Worm (Caenorhabditis elegans) whole organism, L4 larva: ENCODE results near the gene M04B2.2.
A peak's percentile ranks its signal among the peaks of the same experiment; 100 is the strongest.

Source experiments
- F26F4.8 ChIP-seq: fragments of 200-800 bp; sonication (Bioruptor generic); conservative IDR thresholded peaks from 2 replicates; pipeline ENCODE4 v1.3.6; 2022; ENCODE audit warnings: missing genetic modification characterization, missing compliant biosample characterization
- F37D6.2 ChIP-seq: sonication (generic microtip); optimal IDR thresholded peaks from 2 replicates; lab custom pipeline; 2016; ENCODE audit warnings: mild to moderate bottlenecking, missing genetic modification characterization, missing compliant biosample characterization
- F44E2.7 ChIP-seq: fragments of 200-800 bp; sonication (Bioruptor generic); IDR thresholded peaks from 2 replicates; pipeline ENCODE4 v2.1.2; 2022; ENCODE audit warnings: missing genetic modification characterization, missing compliant biosample characterization
- R02D3.7 ChIP-seq: fragments of 150-350 bp; sonication (generic microtip); optimal IDR thresholded peaks from 3 replicates; lab custom pipeline; 2014; ENCODE audit warnings: missing biosample characterization, missing genetic modification characterization
- T20F7.1 ChIP-seq: fragments of 200-800 bp; sonication (Bioruptor generic); optimal IDR thresholded peaks from 2 replicates; lab custom pipeline; 2018; ENCODE audit warnings: mild to moderate bottlenecking, missing genetic modification characterization, missing compliant biosample characterization
- ZK546.5 ChIP-seq, 2 experiments: sonication (generic microtip); optimal IDR thresholded peaks; 2 replicates each; lab custom pipeline; 2017; ENCODE audit warnings: missing biosample characterization in 2 of 2, missing genetic modification characterization in 2 of 2
- aha-1 ChIP-seq: fragments of 150-350 bp; peaks from one replicate; lab custom pipeline; 2014; ENCODE audit warnings: missing biosample characterization, missing genetic modification characterization
- attf-4 ChIP-seq: sonication (generic microtip); optimal IDR thresholded peaks from 3 replicates; lab custom pipeline; 2017; ENCODE audit warnings: missing biosample characterization, missing genetic modification characterization
- ceh-20 ChIP-seq: fragments of 200-800 bp; sonication (Bioruptor generic); IDR thresholded peaks from 2 replicates; pipeline ENCODE4 v1.3.6; 2022; ENCODE audit warnings: missing genetic modification reagents, missing genetic modification characterization, missing compliant biosample characterization
- ceh-28 ChIP-seq: fragments of 150-350 bp; optimal IDR thresholded peaks from 2 replicates; lab custom pipeline; 2014; ENCODE audit warnings: missing biosample characterization, missing genetic modification reagents, missing genetic modification characterization
- ceh-32 ChIP-seq: sonication (generic microtip); optimal IDR thresholded peaks from 2 replicates; lab custom pipeline; 2016; ENCODE audit warnings: mild to moderate bottlenecking, missing genetic modification characterization, missing compliant biosample characterization; ENCODE audit not compliant: poor library complexity
- ceh-44 ChIP-seq: fragments of 200-800 bp; sonication (Bioruptor generic); IDR thresholded peaks from 2 replicates; pipeline ENCODE4 v1.3.6; 2022; ENCODE audit warnings: missing genetic modification reagents, missing genetic modification characterization, missing compliant biosample characterization
- ceh-62 ChIP-seq: sonication (generic microtip); optimal IDR thresholded peaks from 2 replicates; lab custom pipeline; 2017; ENCODE audit warnings: missing biosample characterization, missing genetic modification characterization
- cey-2 ChIP-seq: sonication (generic microtip); optimal IDR thresholded peaks from 3 replicates; lab custom pipeline; 2017; ENCODE audit warnings: missing genetic modification characterization, mild to moderate bottlenecking, missing compliant biosample characterization, antibody characterized with exemption, borderline replicate concordance; ENCODE audit not compliant: insufficient read depth
- ctbp-1 ChIP-seq: fragments of 200-800 bp; sonication (Bioruptor generic); IDR thresholded peaks from 2 replicates; pipeline ENCODE4 v1.3.6; 2022; ENCODE audit warnings: missing genetic modification reagents, missing genetic modification characterization, missing compliant biosample characterization
- daf-12 ChIP-seq: fragments of 150-350 bp; optimal IDR thresholded peaks from 2 replicates; lab custom pipeline; 2014; ENCODE audit warnings: missing biosample characterization, missing genetic modification reagents, missing genetic modification characterization
- daf-8 ChIP-seq: fragments of 200-800 bp; sonication (Bioruptor generic); IDR thresholded peaks from 2 replicates; pipeline ENCODE4 v1.3.6; 2022; ENCODE audit warnings: missing genetic modification characterization, missing compliant biosample characterization
- dmd-6 ChIP-seq: fragments of 200-800 bp; sonication (Bioruptor generic); IDR thresholded peaks from 2 replicates; pipeline ENCODE4 v1.3.6; 2022; ENCODE audit warnings: missing genetic modification reagents, missing genetic modification characterization, missing compliant biosample characterization
- dpl-1 ChIP-seq: fragments of 150-350 bp; optimal IDR thresholded peaks from 2 replicates; lab custom pipeline; 2014; ENCODE audit warnings: missing biosample characterization, missing genetic modification reagents, missing genetic modification characterization
- egl-27 ChIP-seq: sonication (generic microtip); optimal IDR thresholded peaks from 3 replicates; lab custom pipeline; 2017; ENCODE audit warnings: missing biosample characterization, missing genetic modification reagents, missing genetic modification characterization
- egl-43 ChIP-seq: fragments of 200-800 bp; sonication (Bioruptor generic); IDR thresholded peaks from 2 replicates; pipeline ENCODE4 v1.3.6; 2022; ENCODE audit warnings: missing genetic modification reagents, missing genetic modification characterization, missing compliant biosample characterization
- hif-1 ChIP-seq, 2 experiments: sonication (generic microtip); optimal IDR thresholded peaks; 2 replicates each; lab custom pipeline; 2016 to 2017; ENCODE audit warnings: missing compliant biosample characterization in 2 of 2, missing genetic modification characterization in 2 of 2, missing genetic modification reagents in 2 of 2, missing genotype in 2 of 2, mild to moderate bottlenecking in 1 of 2
- hmg-1.1 ChIP-seq: fragments of 200-800 bp; sonication (Bioruptor generic); IDR thresholded peaks from 2 replicates; pipeline ENCODE4 v1.3.6; 2022; ENCODE audit warnings: missing genetic modification reagents, missing genetic modification characterization, missing compliant biosample characterization
- lin-1 ChIP-seq: fragments of 200-800 bp; sonication (Bioruptor generic); IDR thresholded peaks from 2 replicates; pipeline ENCODE4 v1.3.6; 2022; ENCODE audit warnings: missing genetic modification reagents, missing genetic modification characterization, missing compliant biosample characterization
- lin-13 ChIP-seq: fragments of 150-350 bp; optimal IDR thresholded peaks from 2 replicates; lab custom pipeline; 2014; ENCODE audit warnings: missing biosample characterization, missing genetic modification reagents, missing genetic modification characterization
- mdl-1 ChIP-seq, 2 experiments: fragments of 150-350 bp in 1 of 2; sonication (generic microtip) in 1 of 2; optimal IDR thresholded peaks; 2 replicates each; lab custom pipeline; 2014 to 2017; ENCODE audit warnings: missing biosample characterization in 2 of 2, missing genetic modification characterization in 2 of 2
- mdt-29 ChIP-seq: fragments of 200-800 bp; sonication (Bioruptor generic); IDR thresholded peaks from 2 replicates; pipeline ENCODE4 v1.3.6; 2022; ENCODE audit warnings: missing genetic modification reagents, missing genetic modification characterization, missing compliant biosample characterization
- mep-1 ChIP-seq: fragments of 150-350 bp; sonication (generic microtip); optimal IDR thresholded peaks from 3 replicates; lab custom pipeline; 2014; ENCODE audit warnings: missing biosample characterization, missing genetic modification characterization
- mes-2 ChIP-seq: sonication (generic microtip); optimal IDR thresholded peaks from 2 replicates; lab custom pipeline; 2016; ENCODE audit warnings: missing genotype, mild to moderate bottlenecking, missing genetic modification characterization, missing compliant biosample characterization; ENCODE audit not compliant: poor library complexity, severe bottlenecking
- mxl-3 ChIP-seq: fragments of 200-800 bp; sonication (Bioruptor generic); optimal IDR thresholded peaks from 2 replicates; lab custom pipeline; 2018; ENCODE audit warnings: mild to moderate bottlenecking, missing genetic modification characterization, missing compliant biosample characterization
- nhr-102 ChIP-seq: sonication (generic microtip); optimal IDR thresholded peaks from 2 replicates; lab custom pipeline; 2016; ENCODE audit warnings: mild to moderate bottlenecking, missing genetic modification characterization, moderate library complexity, missing compliant biosample characterization
- nhr-11 ChIP-seq: fragments of 150-350 bp; optimal IDR thresholded peaks from 2 replicates; lab custom pipeline; 2014; ENCODE audit warnings: missing biosample characterization, missing genetic modification characterization
- nhr-25 ChIP-seq: sonication (generic microtip); optimal IDR thresholded peaks from 2 replicates; lab custom pipeline; 2017; ENCODE audit warnings: missing genetic modification characterization, mild to moderate bottlenecking, missing compliant biosample characterization, antibody characterized with exemption, moderate library complexity, borderline replicate concordance; ENCODE audit not compliant: insufficient read depth
- nhr-6 ChIP-seq: fragments of 150-350 bp; optimal IDR thresholded peaks from 2 replicates; lab custom pipeline; 2014; ENCODE audit warnings: missing biosample characterization, missing genetic modification characterization
- nhr-76 ChIP-seq: fragments of 150-350 bp; optimal IDR thresholded peaks from 2 replicates; lab custom pipeline; 2014; ENCODE audit warnings: missing biosample characterization, missing genetic modification characterization
- pqm-1 ChIP-seq: sonication (generic microtip); optimal IDR thresholded peaks from 2 replicates; lab custom pipeline; 2017; ENCODE audit warnings: missing biosample characterization, missing genetic modification characterization
- rbr-2 ChIP-seq: sonication (generic microtip); optimal IDR thresholded peaks from 2 replicates; lab custom pipeline; 2016; ENCODE audit warnings: missing genotype, missing genetic modification characterization, missing compliant biosample characterization
- saeg-2 ChIP-seq: fragments of 200-800 bp; sonication (Bioruptor generic); IDR thresholded peaks from 2 replicates; pipeline ENCODE4 v1.3.6; 2022; ENCODE audit warnings: missing genetic modification reagents, missing genetic modification characterization, missing compliant biosample characterization
- set-16 ChIP-seq: fragments of 200-800 bp; sonication (Bioruptor generic); IDR thresholded peaks from 2 replicates; pipeline ENCODE4 v1.3.6; 2022; ENCODE audit warnings: missing genetic modification reagents, missing genetic modification characterization, missing compliant biosample characterization
- snpc-4 ChIP-seq: fragments of 150-350 bp; optimal IDR thresholded peaks from 2 replicates; lab custom pipeline; 2014; ENCODE audit warnings: missing biosample characterization, missing genetic modification characterization
- spr-3 ChIP-seq: fragments of 200-800 bp; sonication (Bioruptor generic); optimal IDR thresholded peaks from 2 replicates; lab custom pipeline; 2018; ENCODE audit warnings: mild to moderate bottlenecking, missing genetic modification characterization, missing compliant biosample characterization
- unc-130 ChIP-seq: sonication (generic microtip); optimal IDR thresholded peaks from 2 replicates; lab custom pipeline; 2016; ENCODE audit warnings: missing genetic modification reagents, missing genetic modification characterization, missing compliant biosample characterization
- unc-39 ChIP-seq: sonication (generic microtip); optimal IDR thresholded peaks from 2 replicates; lab custom pipeline; 2017; ENCODE audit warnings: missing biosample characterization, missing genetic modification characterization
- zag-1 ChIP-seq: fragments of 150-350 bp; optimal IDR thresholded peaks from 2 replicates; lab custom pipeline; 2014; ENCODE audit warnings: missing biosample characterization, missing genetic modification characterization
- zip-11 ChIP-seq: fragments of 200-800 bp; sonication (Bioruptor generic); IDR thresholded peaks from 2 replicates; pipeline ENCODE4 v1.3.6; 2022; ENCODE audit warnings: missing genetic modification characterization, missing compliant biosample characterization
- zip-2 ChIP-seq: fragments of 150-350 bp; optimal IDR thresholded peaks from 2 replicates; lab custom pipeline; 2014; ENCODE audit warnings: missing biosample characterization, missing genetic modification characterization
- ztf-7 ChIP-seq: fragments of 150-350 bp; optimal IDR thresholded peaks from 2 replicates; lab custom pipeline; 2014; ENCODE audit warnings: missing biosample characterization, missing genetic modification characterization

M04B2.2 gene

ce11 chrIV:11480027-11480896, 47.6 kb upstream of the M04B2.2 start, which contains the start of the genes mbf-1 and nse-4 (continued):
- TF ChIP-seq set-16 (GFP tag; lab: Robert Waterston, UW) (no peak), ceh-44 (GFP tag; lab: Robert Waterston, UW) (no peak), R02D3.7 (tag; lab: Kevin White, UChicago) (no peak), ceh-20 (GFP tag; lab: Robert Waterston, UW) (no peak), F37D6.2 (tag; lab: Kevin White, UChicago) (no peak), lin-1 (GFP tag; lab: Robert Waterston, UW) (no peak), nhr-11 (tag; lab: Kevin White, UChicago) (peak; percentile 0), ZK546.5 (tag; optimal IDR thresholded peaks at IDR 0.05; lab: Kevin White, UChicago) (no peak), F26F4.8 (GFP tag; lab: Robert Waterston, UW) (no peak), mes-2 (peak; percentile 69), hif-1 (tag; optimal IDR thresholded peaks at IDR 0.05; lab: Kevin White, UChicago) (peak in 1 of 2 experiments; percentile 21), daf-8 (GFP tag; lab: Robert Waterston, UW) (no peak), egl-27 (tag; lab: Kevin White, UChicago) (no peak), daf-12 (tag; lab: Kevin White, UChicago) (no peak), nhr-102 (tag; lab: Kevin White, UChicago) (no peak), ceh-28 (tag; lab: Kevin White, UChicago) (no peak), mdt-29 (GFP tag; lab: Robert Waterston, UW) (no peak), unc-39 (no peak), cey-2 (no peak), mep-1 (tag; lab: Kevin White, UChicago) (peak; percentile 80), ctbp-1 (GFP tag; lab: Robert Waterston, UW) (0 out of 2 replicates have a peak, but pooled peaks have one; percentile 10), hmg-1.1 (GFP tag; lab: Robert Waterston, UW) (0 out of 2 replicates have a peak, but pooled peaks have one; percentile 26), aha-1 (tag; lab: Kevin White, UChicago) (peak; percentile 80), egl-43 (GFP tag; lab: Robert Waterston, UW) (no peak), saeg-2 (no peak), nhr-6 (no peak), zip-2 (tag; lab: Kevin White, UChicago) (peak; percentile 73), unc-130 (GFP tag; lab: Kevin White, UChicago) (no peak), rbr-2 (tag; lab: Kevin White, UChicago) (peak; percentile 59), F44E2.7 (GFP tag; lab: Robert Waterston, UW) (no peak), lin-13 (GFP tag; lab: Kevin White, UChicago) (no peak), pqm-1 (tag; lab: Kevin White, UChicago) (no peak), T20F7.1 (GFP tag; lab: Kevin White, UChicago) (peak; percentile 75), zip-11 (GFP tag; lab: Robert Waterston, UW) (no peak), dpl-1 (peak; percentile 81), mxl-3 (no peak), snpc-4 (tag; lab: Kevin White, UChicago) (no peak), zag-1 (tag; lab: Kevin White, UChicago) (no peak), spr-3 (no peak), attf-4 (tag; lab: Kevin White, UChicago) (no peak), ceh-62 (tag; lab: Kevin White, UChicago) (no peak), nhr-76 (tag; lab: Kevin White, UChicago) (no peak), ceh-32 (tag; lab: Kevin White, UChicago) (no peak), mdl-1 (tag; optimal IDR thresholded peaks at IDR 0.05; lab: Kevin White, UChicago) (peak in 1 of 2 experiments; percentile 6), dmd-6 (GFP tag; lab: Robert Waterston, UW) (peak; percentile 37; the same call in 1 of the 2 replicates), nhr-25 (tag; lab: Kevin White, UChicago) (no peak), ztf-7 (tag; lab: Kevin White, UChicago) (no peak)
- TF ChIP-seq, all 104 proteins: peak for 23
